Fruit fly (Drosophila melanogaster) Kc167 (cell line): ENCODE results near the gene Cyp28a5.

Experiments
- Sin3A ChIP-seq: fragments of >200 bp; optimal IDR thresholded peaks from 2 replicates; lab custom pipeline; 2018; ENCODE audit warnings: missing external identifiers
- h ChIP-seq: fragments of >200 bp; optimal IDR thresholded peaks from 3 replicates; lab custom pipeline; 2018; ENCODE audit warnings: missing external identifiers
- insv ChIP-seq: fragments of >200 bp; optimal IDR thresholded peaks from 3 replicates; lab custom pipeline; 2018; ENCODE audit warnings: missing external identifiers
- psq ChIP-seq: fragments of >200 bp; optimal IDR thresholded peaks from 2 replicates; lab custom pipeline; 2017; ENCODE audit warnings: missing external identifiers
- ttk ChIP-seq: sonication (Bioruptor generic); optimal IDR thresholded peaks from 2 replicates; lab custom pipeline; 2017; ENCODE audit warnings: missing external identifiers

DNA sequence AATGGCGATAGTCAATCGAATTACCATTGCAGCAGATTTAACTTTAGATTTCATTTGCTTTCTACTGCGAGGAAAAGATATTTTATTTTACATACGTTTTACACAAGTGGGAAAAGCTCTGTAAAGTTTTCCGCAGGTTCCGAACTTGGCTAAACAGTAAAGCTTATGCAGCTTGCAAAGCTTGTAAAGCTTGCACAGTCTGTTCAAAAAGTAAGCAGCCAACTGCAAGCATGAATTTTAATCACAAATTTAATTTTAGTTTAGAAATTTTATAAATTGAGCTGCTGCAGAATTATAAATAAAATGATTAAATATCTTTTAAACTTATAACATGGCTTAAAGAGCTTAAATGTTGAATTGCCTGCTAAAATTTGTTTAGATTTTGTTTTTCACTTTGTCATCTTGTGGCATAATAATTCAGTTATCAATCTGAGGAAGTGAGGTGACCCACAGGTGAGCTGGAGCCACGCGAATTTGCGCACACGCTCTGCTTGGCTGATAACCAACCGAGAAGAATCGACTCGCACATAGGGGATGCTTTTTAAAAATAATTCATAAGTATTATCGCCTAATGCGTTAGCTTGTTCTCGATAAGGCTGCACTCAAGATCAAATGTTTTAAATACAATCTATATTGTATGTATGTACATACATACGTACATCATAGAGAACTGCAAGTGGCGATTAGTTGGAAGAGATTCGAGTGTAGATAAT is 34.6 kb downstream of the Cyp28a5 start:
- TF ChIP-seq ttk (lab: Kevin White, UChicago) (no peak), psq (lab: Kevin White, UChicago) (no peak), insv (lab: Kevin White, UChicago) (no peak), h (lab: Kevin White, UChicago) (no peak), Sin3A (lab: Kevin White, UChicago) (no peak)
